Fruit fly (Drosophila melanogaster): ENCODE measurements around the gene CG34292.

- no peak for TF ChIP-seq CG8478 (optimal IDR thresholded peaks at IDR 0.05)
- no peak for TF ChIP-seq CTCF (optimal IDR thresholded peaks at IDR 0.05)
Measured at dm6 chr3R:27069810-27070625, 8.0 kb downstream of the CG34292 start, which contains the start of gene spz.
